Worm (Caenorhabditis elegans): ENCODE data around the gene fbxa-108.

DNA sequence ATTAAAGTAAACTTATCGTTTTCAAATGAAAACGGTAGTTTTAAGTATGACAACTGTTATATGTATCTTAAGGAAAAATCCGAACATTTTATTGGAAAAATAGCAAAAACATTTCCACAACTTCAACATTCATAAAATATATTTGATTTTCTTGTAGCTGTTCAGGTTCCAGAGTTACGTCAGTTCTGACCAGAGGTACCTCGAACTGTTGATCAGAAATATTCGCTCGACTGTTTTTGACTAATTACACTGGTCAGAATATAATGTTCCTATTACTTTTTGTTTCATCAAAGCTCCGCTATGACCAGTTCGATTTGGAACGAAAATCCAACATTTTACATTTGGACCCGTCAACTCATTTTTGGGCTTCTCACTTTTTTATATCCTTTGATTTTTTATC lies 47.8 kb upstream of the fbxa-108 start, which contains the start of gene srh-31:
- no peak for TF ChIP-seq zag-1 (tag; optimal IDR thresholded peaks at IDR 0.05)
- TF ChIP-seq ztf-11 (tag; optimal IDR thresholded peaks at IDR 0.05), result no peak
- TF ChIP-seq duxl-1 (tag; optimal IDR thresholded peaks at IDR 0.05; ENCODE audit: poor library complexity), result no peak
- no peak for TF ChIP-seq lin-39 (tag; optimal IDR thresholded peaks at IDR 0.05)
- no peak for TF ChIP-seq mep-1 (tag; optimal IDR thresholded peaks at IDR 0.05)
- no peak for TF ChIP-seq Y75B8A.6 (GFP tag; IDR thresholded peaks at IDR 0.05)
- no peak for TF ChIP-seq dmd-6 (GFP tag; IDR thresholded peaks at IDR 0.05)
- TF ChIP-seq madf-5 (GFP tag; IDR thresholded peaks at IDR 0.05), result no peak
- no peak for TF ChIP-seq unc-39 (tag; optimal IDR thresholded peaks at IDR 0.05)
- no peak for TF ChIP-seq lsy-2 (tag; optimal IDR thresholded peaks at IDR 0.05)
- TF ChIP-seq hlh-30 (tag; optimal IDR thresholded peaks at IDR 0.05; ENCODE audit: insufficient read depth), result no peak
- no peak for TF ChIP-seq ama-1 (optimal IDR thresholded peaks at IDR 0.05)

All from whole organism, L4 larva.